Worm (Caenorhabditis elegans) whole organism, L3 larva: ENCODE measurements around the gene Y97E10AR.1.

Source experiments
- ama-1 ChIP-seq: fragments of 150-350 bp; optimal IDR thresholded peaks from 2 replicates; lab custom pipeline; 2018
- elt-3 ChIP-seq, 3 experiments: fragments of 150-350 bp in 1 of 3; sonication (generic microtip) in 2 of 3; optimal IDR thresholded peaks; 2 replicates in 2 of 3; 4 replicates in 1 of 3; lab custom pipeline; 2014 to 2017; ENCODE audit warnings: missing biosample characterization in 3 of 3, missing genetic modification characterization in 3 of 3
- fkh-10 ChIP-seq: sonication (generic microtip); optimal IDR thresholded peaks from 2 replicates; lab custom pipeline; 2017; ENCODE audit warnings: missing biosample characterization, missing genetic modification reagents, missing genetic modification characterization
- nhr-12 ChIP-seq: fragments of 150-350 bp; optimal IDR thresholded peaks from 2 replicates; lab custom pipeline; 2014; ENCODE audit warnings: missing biosample characterization, missing genetic modification characterization

- peak in 1 of 3 experiments; percentile 78 for TF ChIP-seq elt-3 (tag; optimal IDR thresholded peaks at IDR 0.05; lab: Kevin White, UChicago)
- TF ChIP-seq fkh-10 (GFP tag; lab: Kevin White, UChicago): no peak
- TF ChIP-seq ama-1 (lab: Kevin White, UChicago): no peak
- no peak for TF ChIP-seq nhr-12 (tag; lab: Kevin White, UChicago)
Measured at ce11 chrV:8027429-8028142, 26.3 kb downstream of the Y97E10AR.1 start.
